Fruit fly (Drosophila melanogaster) whole organism, adult: Measurements from ENCODE around the gene CG5342.

Source experiments
- CG12768 ChIP-seq: fragments of 200-800 bp; sonication (Bioruptor generic); optimal IDR thresholded peaks from 2 replicates; lab custom pipeline; 2017; ENCODE audit warnings: missing biosample characterization, missing genetic modification characterization, mild to moderate bottlenecking, moderate library complexity, missing genetic modification reagents
- CG1620 ChIP-seq: fragments of 200-800 bp; sonication (Bioruptor generic); optimal IDR thresholded peaks from 2 replicates; lab custom pipeline; 2016; ENCODE audit warnings: missing biosample characterization, missing genetic modification characterization
- CG5204 ChIP-seq: fragments of 200-800 bp; sonication (Bioruptor generic); optimal IDR thresholded peaks from 2 replicates; lab custom pipeline; 2016; ENCODE audit warnings: missing biosample characterization, missing genetic modification characterization
- Crg-1 ChIP-seq: fragments of 200-800 bp; sonication (Bioruptor generic); optimal IDR thresholded peaks from 2 replicates; lab custom pipeline; 2016; ENCODE audit warnings: missing biosample characterization, missing genetic modification characterization
- Hr96 ChIP-seq: fragments of 200-800 bp; sonication (Bioruptor generic); optimal IDR thresholded peaks from 2 replicates; lab custom pipeline; 2016; ENCODE audit warnings: missing biosample characterization, missing genetic modification characterization
- bab1 ChIP-seq: fragments of 200-800 bp; sonication (Bioruptor generic); optimal IDR thresholded peaks from 3 replicates; lab custom pipeline; 2019; ENCODE audit warnings: missing biosample characterization, mild to moderate bottlenecking, missing genetic modification characterization, moderate library complexity
- cic ChIP-seq: fragments of 200-800 bp; sonication (Bioruptor generic); optimal IDR thresholded peaks from 2 replicates; lab custom pipeline; 2017; ENCODE audit warnings: missing biosample characterization, mild to moderate bottlenecking, missing genetic modification characterization, moderate library complexity
- kay ChIP-seq: fragments of 200-800 bp; sonication (Bioruptor generic); peaks from one replicate; lab custom pipeline; 2016; ENCODE audit warnings: missing biosample characterization, missing genetic modification characterization, borderline replicate concordance
- ovo ChIP-seq: fragments of 200-800 bp; sonication (Bioruptor generic); optimal IDR thresholded peaks from 2 replicates; lab custom pipeline; 2016; ENCODE audit warnings: missing biosample characterization, missing genetic modification characterization
- pad ChIP-seq: fragments of 200-800 bp; sonication (Bioruptor generic); optimal IDR thresholded peaks from 3 replicates; lab custom pipeline; 2017; ENCODE audit warnings: missing biosample characterization, missing genetic modification characterization, mild to moderate bottlenecking, moderate library complexity, missing genetic modification reagents
- tj ChIP-seq: fragments of 200-800 bp; sonication (Bioruptor generic); optimal IDR thresholded peaks from 3 replicates; lab custom pipeline; 2017; ENCODE audit warnings: missing biosample characterization, mild to moderate bottlenecking, missing genetic modification characterization, moderate library complexity

DNA sequence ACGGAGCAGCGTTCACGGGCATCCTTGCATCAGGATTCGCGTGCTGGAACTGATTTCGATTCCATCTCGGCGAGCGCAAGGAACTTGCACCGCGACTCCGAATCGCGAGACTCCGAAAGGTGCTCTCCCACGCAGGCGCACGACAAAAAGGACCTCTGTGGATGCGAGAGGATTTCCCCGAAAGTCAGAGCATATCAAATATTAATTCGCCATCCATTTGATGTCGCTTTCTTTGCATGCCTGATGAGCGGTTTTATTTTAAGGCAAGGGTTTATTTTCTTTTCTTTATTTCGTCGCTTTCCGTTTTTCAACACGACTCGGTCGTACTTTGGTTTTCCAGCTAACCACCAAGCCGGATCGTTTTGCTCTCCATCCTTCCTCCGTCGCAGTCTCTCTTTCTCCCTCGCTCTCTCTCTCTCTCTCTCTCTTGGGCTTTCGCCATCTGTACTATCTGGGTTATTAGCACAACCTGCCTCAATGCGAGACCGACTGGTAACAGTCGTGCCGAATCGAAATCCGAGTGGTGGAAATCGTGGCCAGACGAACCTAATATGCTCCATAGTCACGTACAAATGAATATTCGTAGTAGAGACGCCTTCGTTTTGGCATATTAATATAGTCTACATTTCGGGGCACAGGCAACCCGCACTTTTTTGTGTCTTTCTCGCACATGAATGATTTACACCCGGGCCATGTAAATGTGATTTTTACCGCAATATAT lies 35.6 kb upstream of the CG5342 start, which contains the start of gene dpr4:
- no peak for TF ChIP-seq Crg-1
- TF ChIP-seq Hr96 (GFP tag; lab: Kevin White, UChicago), result no peak
- TF ChIP-seq CG1620 (GFP tag; lab: Kevin White, UChicago), result no peak
- no peak for TF ChIP-seq CG12768 (GFP tag; lab: Kevin White, UChicago)
- TF ChIP-seq tj (GFP tag; lab: Kevin White, UChicago), result no peak
- TF ChIP-seq ovo (GFP tag; lab: Kevin White, UChicago), result no peak
- no peak for TF ChIP-seq kay (GFP tag; lab: Kevin White, UChicago)
- no peak for TF ChIP-seq cic (GFP tag; lab: Kevin White, UChicago)
- TF ChIP-seq CG5204 (GFP tag; lab: Kevin White, UChicago), result no peak
- TF ChIP-seq pad (GFP tag; lab: Kevin White, UChicago), result no peak
- TF ChIP-seq bab1 (GFP tag; lab: Kevin White, UChicago), result no peak
